Worm (Caenorhabditis elegans) whole organism, L1 larva: ENCODE data around the gene gst-4.

Experiments
- C04F5.9 ChIP-seq: sonication (generic microtip); optimal IDR thresholded peaks from 2 replicates; lab custom pipeline; 2016; ENCODE audit warnings: missing genetic modification characterization, missing compliant biosample characterization
- C34B4.2 ChIP-seq: sonication (generic microtip); optimal IDR thresholded peaks from 2 replicates; lab custom pipeline; 2017; ENCODE audit warnings: mild to moderate bottlenecking, missing genetic modification characterization, missing compliant biosample characterization
- F16B12.6 ChIP-seq: fragments of 150-350 bp; optimal IDR thresholded peaks from 2 replicates; lab custom pipeline; 2014; ENCODE audit warnings: missing biosample characterization, missing genetic modification characterization
- aha-1 ChIP-seq: fragments of 150-350 bp; optimal IDR thresholded peaks from 2 replicates; lab custom pipeline; 2014; ENCODE audit warnings: missing biosample characterization, missing genetic modification characterization
- alr-1 ChIP-seq: fragments of 200-800 bp; sonication (Bioruptor generic); optimal IDR thresholded peaks from 2 replicates; lab custom pipeline; 2018; ENCODE audit warnings: borderline replicate concordance, mild to moderate bottlenecking, missing genetic modification characterization, missing compliant biosample characterization
- aly-2 ChIP-seq: fragments of 150-350 bp; optimal IDR thresholded peaks from 2 replicates; lab custom pipeline; 2014; ENCODE audit warnings: missing biosample characterization, missing genetic modification characterization
- ceh-63 ChIP-seq: fragments of 200-800 bp; sonication (Bioruptor generic); optimal IDR thresholded peaks from 2 replicates; lab custom pipeline; 2018; ENCODE audit warnings: mild to moderate bottlenecking, missing genetic modification characterization, missing compliant biosample characterization
- ceh-8 ChIP-seq: fragments of 200-800 bp; sonication (Bioruptor generic); optimal IDR thresholded peaks from 2 replicates; lab custom pipeline; 2018; ENCODE audit warnings: mild to moderate bottlenecking, missing genetic modification characterization, moderate library complexity, missing compliant biosample characterization
- ces-1 ChIP-seq: fragments of 150-350 bp; optimal IDR thresholded peaks from 2 replicates; lab custom pipeline; 2014; ENCODE audit warnings: missing biosample characterization, missing genetic modification reagents, missing genetic modification characterization
- dpl-1 ChIP-seq, 3 experiments: fragments of 150-350 bp in 2 of 3; sonication (generic microtip) in 1 of 3; optimal IDR thresholded peaks; 2 replicates each; lab custom pipeline; 2014 to 2017; ENCODE audit warnings: missing biosample characterization in 3 of 3, missing genetic modification characterization in 3 of 3, missing genetic modification reagents in 3 of 3
- efl-1 ChIP-seq, 4 experiments: fragments of 150-350 bp; optimal IDR thresholded peaks in 3 of 4; peaks in 1 of 4; 1 replicate in 1 of 4; 2 replicates in 3 of 4; lab custom pipeline; 2014; ENCODE audit warnings: missing biosample characterization in 2 of 4, missing genetic modification characterization in 2 of 4, missing genetic modification reagents in 2 of 4
- egl-13 ChIP-seq: sonication (generic microtip); optimal IDR thresholded peaks from 2 replicates; lab custom pipeline; 2016; ENCODE audit warnings: missing genotype, missing genetic modification reagents, missing genetic modification characterization, missing compliant biosample characterization
- elt-3 ChIP-seq, 6 experiments: fragments of 150-350 bp in 1 of 6; sonication (generic microtip); optimal IDR thresholded peaks; 2 replicates each; lab custom pipeline; 2017 to 2018; ENCODE audit warnings: missing biosample characterization in 6 of 6, missing genetic modification characterization in 6 of 6, inconsistent platforms in 1 of 6
- fkh-10 ChIP-seq: sonication (generic microtip); optimal IDR thresholded peaks from 2 replicates; lab custom pipeline; 2017; ENCODE audit warnings: missing biosample characterization, missing genetic modification reagents, missing genetic modification characterization
- fkh-8 ChIP-seq: sonication (generic microtip); optimal IDR thresholded peaks from 2 replicates; lab custom pipeline; 2016; ENCODE audit warnings: mild to moderate bottlenecking, missing genetic modification characterization, missing compliant biosample characterization
- grh-1 ChIP-seq: fragments of 200-800 bp; sonication (Bioruptor generic); IDR thresholded peaks from 2 replicates; pipeline ENCODE4 v1.3.6; 2022; ENCODE audit warnings: missing genetic modification reagents, missing genetic modification characterization, missing compliant biosample characterization
- hlh-4 ChIP-seq: sonication (generic microtip); optimal IDR thresholded peaks from 2 replicates; lab custom pipeline; 2016; ENCODE audit warnings: mild to moderate bottlenecking, missing genetic modification characterization, missing compliant biosample characterization
- hpl-2 ChIP-seq: fragments of 150-350 bp; optimal IDR thresholded peaks from 2 replicates; lab custom pipeline; 2014; ENCODE audit warnings: missing biosample characterization, missing genetic modification reagents, missing genetic modification characterization
- isw-1 ChIP-seq: fragments of 200-800 bp; sonication (Bioruptor generic); IDR thresholded peaks from 2 replicates; pipeline ENCODE4 v1.3.6; 2022; ENCODE audit warnings: missing genetic modification characterization, missing compliant biosample characterization
- lin-14 ChIP-seq: fragments of 200-800 bp; sonication (Bioruptor generic); optimal IDR thresholded peaks from 2 replicates; lab custom pipeline; 2018; ENCODE audit warnings: mild to moderate bottlenecking, missing genetic modification characterization, moderate library complexity, missing compliant biosample characterization
- lsy-2 ChIP-seq, 2 experiments: fragments of 150-350 bp; optimal IDR thresholded peaks; 2 replicates each; lab custom pipeline; 2014; ENCODE audit warnings: missing biosample characterization in 2 of 2, missing genetic modification characterization in 2 of 2
- mdl-1 ChIP-seq, 2 experiments: fragments of 150-350 bp; optimal IDR thresholded peaks; 2 replicates each; lab custom pipeline; 2014 to 2017; ENCODE audit warnings: missing biosample characterization in 2 of 2, missing genetic modification characterization in 2 of 2, inconsistent platforms in 1 of 2
- mef-2 ChIP-seq: fragments of 150-350 bp; optimal IDR thresholded peaks from 2 replicates; lab custom pipeline; 2014; ENCODE audit warnings: missing biosample characterization, missing genetic modification characterization
- nhr-11 ChIP-seq: fragments of 150-350 bp; optimal IDR thresholded peaks from 2 replicates; lab custom pipeline; 2014; ENCODE audit warnings: missing biosample characterization, missing genetic modification characterization
- nhr-237 ChIP-seq: fragments of 150-350 bp; optimal IDR thresholded peaks from 2 replicates; lab custom pipeline; 2014; ENCODE audit warnings: missing biosample characterization, missing genetic modification characterization
- nhr-28 ChIP-seq: fragments of 150-350 bp; optimal IDR thresholded peaks from 2 replicates; lab custom pipeline; 2014; ENCODE audit warnings: missing biosample characterization, missing genetic modification characterization
- nhr-71 ChIP-seq: sonication (generic microtip); optimal IDR thresholded peaks from 2 replicates; lab custom pipeline; 2016; ENCODE audit warnings: mild to moderate bottlenecking, missing genetic modification characterization, moderate library complexity, missing compliant biosample characterization
- nhr-76 ChIP-seq: sonication (generic microtip); optimal IDR thresholded peaks from 2 replicates; lab custom pipeline; 2017; ENCODE audit warnings: missing biosample characterization, missing genetic modification characterization
- nhr-84 ChIP-seq: sonication (generic microtip); optimal IDR thresholded peaks from 2 replicates; lab custom pipeline; 2017; ENCODE audit warnings: missing biosample characterization, missing genetic modification characterization
- nhr-85 ChIP-seq: sonication (generic microtip); peaks from one replicate; lab custom pipeline; 2016; ENCODE audit warnings: missing genetic modification characterization, inconsistent platforms, missing compliant biosample characterization
- pag-3 ChIP-seq: sonication (generic microtip); optimal IDR thresholded peaks from 2 replicates; lab custom pipeline; 2017; ENCODE audit warnings: missing genetic modification characterization, mild to moderate bottlenecking, missing compliant biosample characterization, antibody characterized with exemption, borderline replicate concordance; ENCODE audit not compliant: insufficient read depth
- pqm-1 ChIP-seq: sonication (generic microtip); optimal IDR thresholded peaks from 3 replicates; lab custom pipeline; 2017; ENCODE audit warnings: missing biosample characterization, missing genetic modification characterization
- snpc-4 ChIP-seq: fragments of 150-350 bp; optimal IDR thresholded peaks from 2 replicates; lab custom pipeline; 2014; ENCODE audit warnings: missing biosample characterization, missing genetic modification characterization
- sox-4 ChIP-seq: sonication (generic microtip); optimal IDR thresholded peaks from 2 replicates; lab custom pipeline; 2016; ENCODE audit warnings: missing genetic modification characterization, missing compliant biosample characterization
- tbx-2 ChIP-seq: sonication (generic microtip); optimal IDR thresholded peaks from 2 replicates; lab custom pipeline; 2016; ENCODE audit warnings: missing genetic modification characterization, missing compliant biosample characterization
- unc-30 ChIP-seq: sonication (generic microtip); optimal IDR thresholded peaks from 2 replicates; lab custom pipeline; 2017; ENCODE audit warnings: missing biosample characterization, missing genetic modification characterization
- zag-1 ChIP-seq: fragments of 150-350 bp; optimal IDR thresholded peaks from 2 replicates; lab custom pipeline; 2014; ENCODE audit warnings: missing biosample characterization, missing genetic modification characterization
- ztf-11 ChIP-seq, 2 experiments: sonication (generic microtip); optimal IDR thresholded peaks; 2 replicates each; lab custom pipeline; 2016 to 2017; ENCODE audit warnings: missing genetic modification characterization in 2 of 2, missing biosample characterization in 1 of 2, missing compliant biosample characterization in 1 of 2

Gene gst-4

DNA sequence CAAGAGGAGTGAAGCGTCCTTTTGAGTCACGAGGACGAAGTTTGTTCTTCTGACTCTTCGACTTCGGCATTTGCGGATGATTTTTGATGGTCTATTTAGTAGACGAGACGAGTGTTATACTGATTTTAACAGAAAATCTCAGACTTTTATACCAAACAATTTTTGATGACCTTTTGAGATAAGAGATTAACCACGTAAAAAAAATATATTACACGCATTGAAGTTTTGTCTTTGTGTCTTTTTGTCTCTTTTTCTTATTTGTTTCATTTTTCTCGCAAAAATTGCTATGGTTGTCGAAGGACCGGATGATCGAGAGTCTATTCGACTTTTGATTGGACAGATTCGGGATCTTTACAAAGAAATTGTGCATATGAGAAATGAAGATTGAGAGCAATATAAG, 30.6 kb upstream of the gst-4 start, which contains the start of gene spch-1:
Gene spch-1 (minus strand): TSS at position 101 of the 400 bp plus-strand sequence.
- TF ChIP-seq nhr-28 (tag; lab: Kevin White, UChicago) (no peak), C34B4.2 (tag; lab: Kevin White, UChicago) (no peak)

DNA sequence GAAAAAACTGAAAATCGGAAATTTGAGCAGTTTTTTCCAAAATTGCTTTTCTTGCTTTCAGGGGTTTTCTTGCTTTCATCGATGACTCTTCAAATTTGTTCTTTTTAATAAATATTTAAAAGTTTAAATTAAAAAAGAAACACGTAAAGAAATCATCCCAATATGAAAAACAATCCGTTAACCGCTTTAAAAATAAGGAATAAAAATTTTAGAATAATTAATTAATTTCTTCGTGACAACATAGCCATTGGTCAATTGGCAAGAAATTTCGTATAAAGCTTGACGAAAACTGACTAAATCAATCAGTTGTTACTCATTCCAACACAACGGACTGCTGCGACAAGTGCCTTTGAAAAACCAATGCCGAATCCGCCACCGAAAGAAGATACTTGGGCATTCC, 29.5 kb upstream of the gst-4 start, which contains the start of gene nsph-3.2:
Gene nsph-3.2 (plus strand): TSS at position 301 of the 400 bp plus-strand sequence.
- TF ChIP-seq ztf-11 (tag; optimal IDR thresholded peaks at IDR 0.05; lab: Kevin White, UChicago) = no peak
- no peak for TF ChIP-seq elt-3 (tag; optimal IDR thresholded peaks at IDR 0.05; lab: Kevin White, UChicago)
- no peak for TF ChIP-seq nhr-85
- no peak for TF ChIP-seq nhr-84
- TF ChIP-seq nhr-237 = no peak
- TF ChIP-seq fkh-10 (GFP tag; lab: Kevin White, UChicago) = no peak
- TF ChIP-seq pqm-1 (tag; lab: Kevin White, UChicago) = no peak
- no peak for TF ChIP-seq ceh-63 (GFP tag; lab: Kevin White, UChicago)
- no peak for TF ChIP-seq ceh-8 (GFP tag; lab: Kevin White, UChicago)
- TF ChIP-seq nhr-76 (tag; lab: Kevin White, UChicago) = no peak
- TF ChIP-seq fkh-8 = no peak
- no peak for TF ChIP-seq aly-2 (tag; lab: Kevin White, UChicago)
- TF ChIP-seq hpl-2 = no peak
- no peak for TF ChIP-seq zag-1
- TF ChIP-seq ces-1 (GFP tag; lab: Kevin White, UChicago) = no peak
- TF ChIP-seq efl-1 (optimal IDR thresholded peaks at IDR 0.05; lab: Kevin White, UChicago) = no peak
- no peak for TF ChIP-seq efl-1 (GFP tag; optimal IDR thresholded peaks at IDR 0.05 in 1 of 2; lab: Kevin White, UChicago)
- TF ChIP-seq dpl-1 (GFP tag; optimal IDR thresholded peaks at IDR 0.05; lab: Kevin White, UChicago) = no peak

DNA sequence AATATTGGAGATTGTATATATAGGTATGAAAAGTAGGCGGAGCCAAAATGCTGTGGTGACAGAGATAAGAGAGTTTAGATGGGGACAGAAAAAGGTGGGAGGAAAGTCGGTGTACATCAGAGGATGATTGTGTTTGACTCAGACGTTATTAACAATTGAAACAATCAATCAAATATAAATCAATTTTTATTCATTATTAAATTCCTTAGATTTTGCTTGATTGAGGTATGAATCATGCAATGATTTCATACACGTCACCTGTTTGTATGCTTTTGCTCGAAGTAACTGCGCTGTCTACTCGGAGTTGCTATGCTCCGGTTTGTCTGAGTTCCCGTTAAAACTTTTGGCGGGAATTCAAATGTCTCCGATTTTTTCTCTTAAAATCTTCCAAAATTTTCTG, 26.9 kb upstream of the gst-4 start, which contains the start of gene C04G2.10:
Gene C04G2.10 (plus strand): TSS at position 301 of the 400 bp plus-strand sequence.
- no peak for TF ChIP-seq aha-1 (tag; lab: Kevin White, UChicago)
- TF ChIP-seq mef-2 (tag; lab: Kevin White, UChicago) = no peak
- no peak for TF ChIP-seq alr-1 (tag; lab: Kevin White, UChicago)
- no peak for TF ChIP-seq snpc-4 (tag; lab: Kevin White, UChicago)
- TF ChIP-seq lin-14 = no peak
- no peak for TF ChIP-seq C04F5.9
- no peak for TF ChIP-seq hlh-4 (tag; lab: Kevin White, UChicago)
- TF ChIP-seq F16B12.6 (tag; lab: Kevin White, UChicago) = no peak
- no peak for TF ChIP-seq nhr-71 (tag; lab: Kevin White, UChicago)
- TF ChIP-seq isw-1 (GFP tag; lab: Robert Waterston, UW) = no peak
- TF ChIP-seq, all 84 proteins: peak for 0

DNA sequence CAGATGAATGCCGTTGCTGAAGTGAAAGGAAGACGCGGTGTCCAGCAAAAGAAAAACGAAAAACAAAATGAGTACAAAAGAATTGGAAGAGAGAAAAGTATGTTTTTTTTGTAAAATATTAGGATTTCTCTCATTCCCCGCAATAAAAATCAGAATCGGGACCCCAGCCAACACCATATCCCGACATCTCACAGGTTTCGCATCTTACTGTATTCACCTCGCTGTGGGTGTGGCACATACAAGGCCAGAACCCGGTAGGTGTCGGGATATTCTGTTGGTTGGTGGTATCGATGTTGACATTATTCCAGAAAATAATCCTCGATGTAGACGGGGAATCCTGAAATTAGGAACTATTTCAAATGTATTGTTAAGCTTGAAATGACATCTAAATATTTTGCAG, 25.3 kb upstream of the gst-4 start:
- TF ChIP-seq nhr-28 (tag; lab: Kevin White, UChicago) (no peak), fkh-8 (no peak), C34B4.2 (tag; lab: Kevin White, UChicago) (no peak), nhr-84 (no peak), ceh-63 (GFP tag; lab: Kevin White, UChicago) (no peak), isw-1 (GFP tag; lab: Robert Waterston, UW) (no peak), lsy-2 (tag; optimal IDR thresholded peaks at IDR 0.05; lab: Kevin White, UChicago) (no peak)

DNA sequence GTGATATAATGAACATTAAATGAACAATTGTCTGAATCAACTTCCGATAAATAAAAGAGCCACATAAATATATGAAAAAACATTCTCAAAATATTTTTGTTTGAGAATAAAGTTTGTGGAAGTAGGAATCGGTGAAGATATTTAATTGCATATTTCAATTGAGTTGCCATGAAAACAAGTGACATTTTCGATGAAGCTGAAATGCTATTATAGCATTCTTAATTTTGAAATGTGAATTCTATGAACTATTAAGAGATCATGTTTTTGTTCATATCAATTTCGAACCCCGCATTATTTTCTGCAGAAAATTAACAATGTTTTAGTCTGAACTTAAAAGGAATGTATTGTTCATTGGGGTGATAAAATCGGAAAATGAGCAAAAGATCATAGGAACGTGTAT, 19.8 kb upstream of the gst-4 start, which contains the start of gene irld-21:
Gene irld-21 (minus strand): TSS at position 101 of the 400 bp plus-strand sequence.
- no peak for TF ChIP-seq nhr-11 (tag; lab: Kevin White, UChicago)
- TF ChIP-seq mdl-1 (tag; optimal IDR thresholded peaks at IDR 0.05; lab: Kevin White, UChicago) = no peak
- no peak for TF ChIP-seq pag-3 (tag; lab: Kevin White, UChicago)
- no peak for TF ChIP-seq grh-1 (GFP tag; lab: Robert Waterston, UW)
- no peak for TF ChIP-seq mef-2 (tag; lab: Kevin White, UChicago)
- TF ChIP-seq dpl-1 (GFP tag; optimal IDR thresholded peaks at IDR 0.05; lab: Kevin White, UChicago) = no peak
- TF ChIP-seq hpl-2 = no peak
- TF ChIP-seq nhr-237 = no peak
- TF ChIP-seq unc-30 (tag; lab: Kevin White, UChicago) = no peak
- TF ChIP-seq egl-13 = no peak
- TF ChIP-seq elt-3 (tag; optimal IDR thresholded peaks at IDR 0.05; lab: Kevin White, UChicago) = no peak
- no peak for TF ChIP-seq tbx-2 (tag; lab: Kevin White, UChicago)
- no peak for TF ChIP-seq sox-4 (tag; lab: Kevin White, UChicago)
- no peak for TF ChIP-seq pqm-1 (tag; lab: Kevin White, UChicago)
